Worm (Caenorhabditis elegans): ENCODE data around the gene T01H3.2.

DNA sequence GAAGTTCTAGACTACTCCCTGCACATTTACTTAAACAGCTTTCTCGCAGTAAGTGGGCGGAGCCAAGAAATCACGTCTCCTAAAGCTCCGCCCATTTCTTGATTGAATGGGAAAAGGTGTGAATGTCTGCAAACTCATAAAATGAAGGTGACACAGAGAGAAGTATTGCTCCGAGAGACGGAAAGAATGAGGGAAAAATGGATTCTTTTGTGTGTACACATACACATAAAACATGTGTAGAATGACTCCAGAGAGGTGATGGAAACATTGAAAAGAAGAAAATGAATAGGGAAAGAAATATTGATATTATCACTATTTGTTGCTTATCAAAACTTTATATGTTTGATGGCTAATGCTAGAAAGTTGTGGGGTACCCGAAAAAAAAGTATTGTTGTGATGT lies 26.3 kb downstream of the T01H3.2 start:
- no peak for TF ChIP-seq nhr-28 (tag; optimal IDR thresholded peaks at IDR 0.05)
- no peak for TF ChIP-seq lin-13 (GFP tag; optimal IDR thresholded peaks at IDR 0.05)
- no peak for TF ChIP-seq alr-1 (tag; optimal IDR thresholded peaks at IDR 0.05; ENCODE audit: borderline replicate concordance)
- TF ChIP-seq mdl-1 (tag; optimal IDR thresholded peaks at IDR 0.05): no peak

Data from whole organism, L1 larva.